Worm (Caenorhabditis elegans): ENCODE data around the gene srh-282.

The srh-282 gene

ce11 chrIV:230714-231113, 42.5 kb downstream of the srh-282 start:
- TF ChIP-seq dox-1 (GFP tag; IDR thresholded peaks at IDR 0.05) (peak; percentile 29; the same call in 1 of the 2 replicates), zim-3 (tag; optimal IDR thresholded peaks at IDR 0.05) (peak; percentile 95)

Data from whole organism, young adult.